Fruit fly (Drosophila melanogaster) whole organism, embryonic: Measurements from ENCODE around the gene CG14147.

ENCODE experiments used
- CG10543 ChIP-seq: fragments of 200-800 bp; sonication (Bioruptor generic); optimal IDR thresholded peaks from 3 replicates; lab custom pipeline; 2017; ENCODE audit warnings: missing biosample characterization, mild to moderate bottlenecking, missing genetic modification characterization, moderate library complexity
- CG11456 ChIP-seq: fragments of 200-800 bp; sonication (Bioruptor generic); IDR thresholded peaks from 3 replicates; pipeline ENCODE4 v1.3.6; 2022; ENCODE audit warnings: missing biosample characterization, missing genetic modification characterization
- CG13287 ChIP-seq: fragments of 200-800 bp; sonication (Bioruptor generic); IDR thresholded peaks from 2 replicates; pipeline ENCODE4 v1.3.6; 2022; ENCODE audit warnings: missing biosample characterization, missing genetic modification characterization; ENCODE audit not compliant: partially characterized antibody
- CG2712 ChIP-seq: fragments of 200-800 bp; optimal IDR thresholded peaks from 3 replicates; lab custom pipeline; 2019; ENCODE audit warnings: missing biosample characterization, mild to moderate bottlenecking, missing genetic modification characterization, moderate library complexity
- CG32772 ChIP-seq: fragments of 200-800 bp; sonication (Bioruptor generic); IDR thresholded peaks from 2 replicates; pipeline ENCODE4 v1.3.6; 2022; ENCODE audit warnings: missing biosample characterization, missing genetic modification characterization
- CG3995 ChIP-seq: fragments of 200-800 bp; sonication (Bioruptor generic); optimal IDR thresholded peaks from 3 replicates; lab custom pipeline; 2016; ENCODE audit warnings: missing biosample characterization, missing genetic modification characterization
- CG4707 ChIP-seq: fragments of 200-800 bp; sonication (Bioruptor generic); optimal IDR thresholded peaks from 2 replicates; lab custom pipeline; 2018; ENCODE audit warnings: missing biosample characterization, mild to moderate bottlenecking, missing genetic modification characterization, moderate library complexity
- CG4854 ChIP-seq: fragments of 200-800 bp; sonication (Bioruptor generic); optimal IDR thresholded peaks from 2 replicates; lab custom pipeline; 2016; ENCODE audit warnings: missing biosample characterization, missing genetic modification characterization, inconsistent platforms
- CG6254 ChIP-seq: fragments of 200-800 bp; sonication (Bioruptor generic); optimal IDR thresholded peaks from 3 replicates; lab custom pipeline; 2017; ENCODE audit warnings: mild to moderate bottlenecking, missing biosample characterization, missing genetic modification reagents, missing genetic modification characterization
- CG6689 ChIP-seq: fragments of 200-800 bp; sonication (Bioruptor generic); IDR thresholded peaks from 2 replicates; pipeline ENCODE4 v1.3.6; 2022; ENCODE audit warnings: missing biosample characterization, missing genetic modification characterization
- CG6854 ChIP-seq: fragments of 200-800 bp; sonication (Bioruptor generic); optimal IDR thresholded peaks from 3 replicates; lab custom pipeline; 2017; ENCODE audit warnings: missing biosample characterization, mild to moderate bottlenecking, missing genetic modification characterization
- CG7963 ChIP-seq: fragments of 200-800 bp; sonication (Bioruptor generic); IDR thresholded peaks from 3 replicates; pipeline ENCODE4 v1.3.6; 2022; ENCODE audit warnings: missing biosample characterization, missing genetic modification characterization; ENCODE audit not compliant: partially characterized antibody
- CG9817 ChIP-seq: fragments of 200-800 bp; sonication (Bioruptor generic); optimal IDR thresholded peaks from 2 replicates; lab custom pipeline; 2018; ENCODE audit warnings: missing biosample characterization, mild to moderate bottlenecking, missing genetic modification characterization, moderate library complexity
- Camta ChIP-seq: fragments of 200-800 bp; sonication (Bioruptor generic); optimal IDR thresholded peaks from 2 replicates; lab custom pipeline; 2016; ENCODE audit warnings: missing biosample characterization, missing genetic modification characterization
- D19A ChIP-seq: fragments of 200-800 bp; optimal IDR thresholded peaks from 3 replicates; lab custom pipeline; 2019; ENCODE audit warnings: missing biosample characterization, mild to moderate bottlenecking, missing genetic modification characterization, moderate library complexity
- Drgx ChIP-seq: fragments of 200-800 bp; sonication (Bioruptor generic); IDR thresholded peaks from 2 replicates; pipeline ENCODE4 v1.3.6; 2022; ENCODE audit warnings: missing biosample characterization, missing genetic modification characterization
- Ets65A ChIP-seq: fragments of 200-800 bp; sonication (Bioruptor generic); peaks from one replicate; lab custom pipeline; 2016; ENCODE audit warnings: missing biosample characterization, missing genetic modification characterization
- Gsc ChIP-seq: fragments of 200-800 bp; sonication (Bioruptor generic); IDR thresholded peaks from 2 replicates; pipeline ENCODE4 v1.3.6; 2022; ENCODE audit warnings: missing biosample characterization, missing genetic modification characterization
- HLH4C ChIP-seq: fragments of 200-800 bp; sonication (Bioruptor generic); IDR thresholded peaks from 3 replicates; pipeline ENCODE4 v1.3.6; 2022; ENCODE audit warnings: missing biosample characterization, missing genetic modification characterization; ENCODE audit not compliant: partially characterized antibody
- MTF-1 ChIP-seq: fragments of 200-800 bp; sonication (Bioruptor generic); optimal IDR thresholded peaks from 2 replicates; lab custom pipeline; 2018; ENCODE audit warnings: missing biosample characterization, mild to moderate bottlenecking, missing genetic modification characterization, borderline replicate concordance
- Scr ChIP-seq: fragments of 200-800 bp; sonication (Bioruptor generic); IDR thresholded peaks from 2 replicates; pipeline ENCODE4 v1.3.6; 2022; ENCODE audit warnings: missing biosample characterization, missing genetic modification characterization; ENCODE audit not compliant: partially characterized antibody
- Taf1 ChIP-seq: fragments of 200-800 bp; sonication (Bioruptor generic); IDR thresholded peaks from 2 replicates; pipeline ENCODE4 v1.3.6; 2022; ENCODE audit warnings: missing biosample characterization, missing genetic modification characterization
- Trl ChIP-seq, 3 experiments: fragments of >200 bp in 2 of 3; fragments of 200-800 bp in 1 of 3; sonication (Bioruptor generic) in 1 of 3; optimal IDR thresholded peaks; 2 replicates in 1 of 3; 3 replicates in 2 of 3; lab custom pipeline; 2016 to 2017; ENCODE audit warnings: missing biosample characterization in 1 of 3, missing genetic modification characterization in 1 of 3
- abd-A ChIP-seq: fragments of 200-800 bp; sonication (Bioruptor generic); optimal IDR thresholded peaks from 3 replicates; lab custom pipeline; 2019; ENCODE audit warnings: missing biosample characterization, mild to moderate bottlenecking, missing genetic modification characterization, moderate library complexity
- ac ChIP-seq: fragments of 200-800 bp; sonication (Bioruptor generic); optimal IDR thresholded peaks from 3 replicates; lab custom pipeline; 2017; ENCODE audit warnings: missing biosample characterization, mild to moderate bottlenecking, missing genetic modification characterization
- bbx ChIP-seq: fragments of 200-800 bp; sonication (Bioruptor generic); IDR thresholded peaks from 2 replicates; pipeline ENCODE4 v1.3.6; 2022; ENCODE audit warnings: missing biosample characterization, missing genetic modification characterization; ENCODE audit not compliant: partially characterized antibody
- bsh ChIP-seq, 2 experiments: fragments of 200-800 bp; sonication (Bioruptor generic); optimal IDR thresholded peaks; 2 replicates each; lab custom pipeline; 2017 to 2018; ENCODE audit warnings: mild to moderate bottlenecking in 2 of 2, missing biosample characterization in 2 of 2, missing genetic modification characterization in 2 of 2, moderate library complexity in 1 of 2
- cad ChIP-seq: fragments of >200 bp; optimal IDR thresholded peaks from 2 replicates; lab custom pipeline; 2017; ENCODE audit warnings: missing biosample characterization, missing genetic modification characterization
- chif ChIP-seq, 2 experiments: fragments of 200-800 bp; sonication (Bioruptor generic); optimal IDR thresholded peaks; 3 replicates each; lab custom pipeline; 2016; ENCODE audit warnings: missing biosample characterization in 2 of 2, missing genetic modification characterization in 2 of 2
- corto ChIP-seq: fragments of 200-800 bp; sonication (Bioruptor generic); optimal IDR thresholded peaks from 2 replicates; lab custom pipeline; 2016; ENCODE audit warnings: missing biosample characterization, mild to moderate bottlenecking, missing genetic modification characterization, moderate library complexity
- crc ChIP-seq: fragments of 200-800 bp; sonication (Bioruptor generic); optimal IDR thresholded peaks from 2 replicates; lab custom pipeline; 2016; ENCODE audit warnings: missing biosample characterization, missing genetic modification characterization
- eyg ChIP-seq: fragments of 200-800 bp; sonication (Bioruptor generic); optimal IDR thresholded peaks from 3 replicates; lab custom pipeline; 2016; ENCODE audit warnings: missing biosample characterization, missing genetic modification characterization
- her ChIP-seq: fragments of 200-800 bp; sonication (Bioruptor generic); optimal IDR thresholded peaks from 2 replicates; lab custom pipeline; 2016; ENCODE audit warnings: missing biosample characterization, missing genetic modification characterization
- lilli ChIP-seq: fragments of 200-800 bp; sonication (Bioruptor generic); optimal IDR thresholded peaks from 3 replicates; lab custom pipeline; 2016; ENCODE audit warnings: missing biosample characterization, missing genetic modification characterization
- lov ChIP-seq, 2 experiments: fragments of 200-800 bp in 1 of 2; fragments of >200 bp in 1 of 2; sonication (Bioruptor generic) in 1 of 2; IDR thresholded peaks in 1 of 2; optimal IDR thresholded peaks in 1 of 2; 2 replicates in 1 of 2; 3 replicates in 1 of 2; pipeline versions ENCODE4 v1.3.6 to Lab custom; 2017 to 2022; ENCODE audit warnings: missing biosample characterization in 1 of 2, missing genetic modification characterization in 1 of 2
- nau ChIP-seq: fragments of 200-800 bp; sonication (Bioruptor generic); optimal IDR thresholded peaks from 3 replicates; lab custom pipeline; 2017; ENCODE audit warnings: missing biosample characterization, mild to moderate bottlenecking, missing genetic modification characterization, missing genetic modification reagents
- odd ChIP-seq: fragments of 200-800 bp; sonication (Bioruptor generic); optimal IDR thresholded peaks from 2 replicates; lab custom pipeline; 2017; ENCODE audit warnings: missing biosample characterization, mild to moderate bottlenecking, missing genetic modification characterization
- peb ChIP-seq: fragments of 200-800 bp; sonication (Bioruptor generic); IDR thresholded peaks from 2 replicates; pipeline ENCODE4 v1.3.6; 2022; ENCODE audit warnings: missing biosample characterization, missing genetic modification characterization
- ranshi ChIP-seq: fragments of 200-800 bp; sonication (Bioruptor generic); IDR thresholded peaks from 2 replicates; pipeline ENCODE4 v1.3.6; 2022; ENCODE audit warnings: missing biosample characterization, missing genetic modification characterization
- scrt ChIP-seq: fragments of 200-800 bp; sonication (Bioruptor generic); optimal IDR thresholded peaks from 2 replicates; lab custom pipeline; 2018; ENCODE audit warnings: missing biosample characterization, mild to moderate bottlenecking, missing genetic modification characterization, moderate library complexity
- sens ChIP-seq: fragments of 200-800 bp; sonication (Bioruptor generic); peaks from one replicate; lab custom pipeline; 2016; ENCODE audit warnings: missing biosample characterization, missing genetic modification characterization
- seq ChIP-seq: fragments of 200-800 bp; sonication (Bioruptor generic); IDR thresholded peaks from 2 replicates; pipeline ENCODE4 v1.3.6; 2022; ENCODE audit warnings: missing biosample characterization, missing genetic modification characterization
- tin ChIP-seq: fragments of 200-800 bp; sonication (Bioruptor generic); optimal IDR thresholded peaks from 3 replicates; lab custom pipeline; 2016; ENCODE audit warnings: missing biosample characterization, missing genetic modification characterization
- tna ChIP-seq: fragments of 200-800 bp; sonication (Bioruptor generic); IDR thresholded peaks from 2 replicates; pipeline ENCODE4 v1.3.6; 2022; ENCODE audit warnings: missing biosample characterization, missing genetic modification characterization; ENCODE audit not compliant: partially characterized antibody
- ttk ChIP-seq: fragments of 200-800 bp; sonication (Bioruptor generic); IDR thresholded peaks from 2 replicates; pipeline ENCODE4 v2.1.2; 2022; ENCODE audit warnings: missing biosample characterization, missing genetic modification characterization
- zen ChIP-seq: fragments of 200-800 bp; sonication (Bioruptor generic); optimal IDR thresholded peaks from 3 replicates; lab custom pipeline; 2018; ENCODE audit warnings: missing biosample characterization, mild to moderate bottlenecking, missing genetic modification characterization, moderate library complexity

Gene CG14147

DNA sequence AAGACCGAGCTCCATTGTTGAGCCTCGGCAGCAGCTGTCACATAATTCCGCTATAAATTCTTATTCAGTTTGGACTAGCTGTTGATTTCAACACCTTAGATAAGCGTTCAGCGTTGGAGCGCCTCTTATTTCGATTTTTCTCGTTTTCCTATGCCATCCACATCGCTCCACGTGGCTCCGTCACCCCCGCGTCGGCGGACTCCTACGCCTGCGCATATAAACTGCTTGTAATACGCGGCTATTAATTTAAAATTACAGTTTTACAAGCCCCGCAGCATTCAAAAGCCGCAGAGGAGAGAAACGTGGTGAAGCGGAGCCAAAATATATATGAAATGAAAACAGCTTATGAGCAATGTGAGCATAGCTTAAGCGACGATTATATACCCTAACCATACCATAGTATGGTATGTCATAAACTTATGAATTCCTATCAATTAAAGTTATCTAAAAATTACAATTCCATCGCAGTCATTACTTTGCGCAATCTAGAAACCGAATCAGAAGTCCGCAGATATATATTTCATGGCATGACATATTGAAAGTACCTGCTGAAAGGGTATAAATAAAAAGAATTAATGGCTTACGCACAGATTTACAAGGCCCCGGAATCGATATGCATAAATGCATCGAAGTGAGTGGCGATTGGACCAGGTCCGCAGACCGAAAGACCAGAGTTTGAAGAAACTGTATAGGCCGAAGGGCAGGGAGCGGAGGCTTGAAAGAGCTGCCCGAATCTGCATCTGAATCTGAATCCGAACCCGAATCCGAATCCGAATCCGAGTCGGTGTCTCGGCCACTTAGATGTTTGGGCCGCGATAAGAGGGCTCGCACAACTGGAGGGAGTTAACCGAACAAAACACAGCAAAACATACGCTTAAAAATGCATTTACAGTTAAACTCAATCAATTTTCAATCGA lies 6.5 kb upstream of the CG14147 start (continued):
- TF ChIP-seq odd (GFP tag; lab: Kevin White, UChicago) = peak; percentile 76
- no peak for TF ChIP-seq Trl (optimal IDR thresholded peaks at IDR 0.05; lab: Kevin White, UChicago)
- TF ChIP-seq Trl (GFP tag; optimal IDR thresholded peaks at IDR 0.05; lab: Kevin White, UChicago) = peak; percentile 87
- peak; percentile 79 for TF ChIP-seq CG32772 (GFP tag; lab: Robert Waterston, UW)
- peak in 1 of 2 experiments; percentile 95 for TF ChIP-seq bsh (GFP tag; optimal IDR thresholded peaks at IDR 0.05; lab: Kevin White, UChicago)
- TF ChIP-seq eyg (GFP tag; lab: Kevin White, UChicago) = peak; percentile 60
- peak; percentile 72 for TF ChIP-seq scrt (GFP tag; lab: Kevin White, UChicago)
- peak; percentile 99 for TF ChIP-seq D19A (tag; lab: Kevin White, UChicago)
- peak; percentile 76 for TF ChIP-seq CG4854 (GFP tag; lab: Kevin White, UChicago)
- peak; percentile 99 for TF ChIP-seq abd-A (tag; lab: Kevin White, UChicago)
- peak; percentile 16 for TF ChIP-seq CG6854 (GFP tag; lab: Kevin White, UChicago)
- TF ChIP-seq seq (GFP tag; lab: Robert Waterston, UW) = peak; percentile 75
- TF ChIP-seq Gsc (GFP tag; lab: Robert Waterston, UW) = peak; percentile 54; the same call in 1 of the 2 replicates
- TF ChIP-seq lilli = peak; percentile 75
- peak; percentile 79 for TF ChIP-seq nau (GFP tag; lab: Kevin White, UChicago)
- no peak for TF ChIP-seq HLH4C (GFP tag; lab: Robert Waterston, UW)
- TF ChIP-seq bbx = no peak
- no peak for TF ChIP-seq CG13287 (GFP tag; lab: Robert Waterston, UW)
- TF ChIP-seq CG9817 (tag; lab: Kevin White, UChicago) = peak; percentile 72
- TF ChIP-seq corto (GFP tag; lab: Kevin White, UChicago) = no peak
- peak; percentile 64 for TF ChIP-seq her (GFP tag; lab: Kevin White, UChicago)
- TF ChIP-seq CG10543 (GFP tag; lab: Kevin White, UChicago) = no peak
- no peak for TF ChIP-seq Scr
- no peak for TF ChIP-seq tna (GFP tag; lab: Robert Waterston, UW)
- TF ChIP-seq peb = peak; percentile 81
- TF ChIP-seq cad (GFP tag; lab: Kevin White, UChicago) = peak; percentile 72
- 0 out of 2 replicates have a peak, but pooled peaks have one; percentile 6 for TF ChIP-seq Taf1 (GFP tag; lab: Robert Waterston, UW)

DNA sequence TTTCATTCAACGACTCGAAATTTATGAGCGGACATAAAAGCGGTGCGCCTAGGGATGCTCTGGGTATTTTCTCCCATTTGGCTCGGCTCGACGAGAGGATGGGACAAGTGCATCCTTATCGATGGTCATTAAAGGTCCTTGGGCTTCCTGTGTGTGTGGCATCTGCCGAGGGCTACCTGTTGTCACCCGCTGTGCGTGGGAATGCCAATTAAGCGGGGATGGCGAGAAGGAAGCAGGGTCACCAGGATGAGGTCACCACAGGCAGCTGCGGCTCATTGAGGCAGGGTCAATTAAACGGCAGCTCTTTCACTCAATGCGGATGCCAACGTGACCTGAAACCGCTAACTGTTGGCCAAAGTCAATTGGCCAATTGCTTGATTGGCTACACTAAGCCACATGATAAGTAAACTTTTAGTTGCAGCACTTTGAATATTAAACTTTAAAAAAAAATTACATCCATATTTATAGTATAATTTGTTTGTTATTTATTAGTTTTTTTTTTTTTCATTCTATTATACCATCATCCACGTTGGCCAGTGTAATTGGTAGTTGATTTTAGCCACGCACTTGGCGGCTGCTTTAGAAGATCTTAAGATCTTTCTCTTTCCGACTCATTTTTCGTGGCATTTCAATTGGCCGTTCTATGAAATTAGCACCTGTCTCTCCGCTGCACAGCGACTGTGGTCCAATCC lies 5.7 kb upstream of the CG14147 start:
- TF ChIP-seq Ets65A (GFP tag; lab: Kevin White, UChicago) = peak; percentile 5
- TF ChIP-seq zen (tag; lab: Kevin White, UChicago) = peak; percentile 95
- no peak for TF ChIP-seq sens
- TF ChIP-seq ranshi (GFP tag; lab: Robert Waterston, UW) = no peak
- no peak for TF ChIP-seq ttk (GFP tag; lab: Robert Waterston, UW)
- TF ChIP-seq ac = peak; percentile 40
- TF ChIP-seq CG7963 = no peak
- peak; percentile 13 for TF ChIP-seq CG2712 (tag; lab: Kevin White, UChicago)
- no peak for TF ChIP-seq chif (GFP tag; optimal IDR thresholded peaks at IDR 0.05; lab: Kevin White, UChicago)
- no peak for TF ChIP-seq lov (optimal IDR thresholded peaks at IDR 0.05; lab: Kevin White, UChicago)
- TF ChIP-seq lov (GFP tag; IDR thresholded peaks at IDR 0.05; lab: Robert Waterston, UW) = 0 out of 3 replicates have a peak, but pooled peaks have one; percentile 15
- TF ChIP-seq crc (GFP tag; lab: Kevin White, UChicago) = no peak
- no peak for TF ChIP-seq CG11456 (GFP tag; lab: Robert Waterston, UW)
- TF ChIP-seq CG6689 = no peak
- peak; percentile 25 for TF ChIP-seq odd (GFP tag; lab: Kevin White, UChicago)
- TF ChIP-seq CG3995 = no peak
- TF ChIP-seq MTF-1 (GFP tag; lab: Kevin White, UChicago) = no peak
- TF ChIP-seq CG4707 (GFP tag; lab: Kevin White, UChicago) = no peak
- no peak for TF ChIP-seq Camta
- no peak for TF ChIP-seq tin (GFP tag; lab: Kevin White, UChicago)
- peak; percentile 35; the same call in 1 of the 2 replicates for TF ChIP-seq Drgx (GFP tag; lab: Robert Waterston, UW)
- no peak for TF ChIP-seq CG6254 (GFP tag; lab: Kevin White, UChicago)
